Worm (Caenorhabditis elegans): ENCODE data around the gene C03A3.3.

Gene C03A3.3

DNA sequence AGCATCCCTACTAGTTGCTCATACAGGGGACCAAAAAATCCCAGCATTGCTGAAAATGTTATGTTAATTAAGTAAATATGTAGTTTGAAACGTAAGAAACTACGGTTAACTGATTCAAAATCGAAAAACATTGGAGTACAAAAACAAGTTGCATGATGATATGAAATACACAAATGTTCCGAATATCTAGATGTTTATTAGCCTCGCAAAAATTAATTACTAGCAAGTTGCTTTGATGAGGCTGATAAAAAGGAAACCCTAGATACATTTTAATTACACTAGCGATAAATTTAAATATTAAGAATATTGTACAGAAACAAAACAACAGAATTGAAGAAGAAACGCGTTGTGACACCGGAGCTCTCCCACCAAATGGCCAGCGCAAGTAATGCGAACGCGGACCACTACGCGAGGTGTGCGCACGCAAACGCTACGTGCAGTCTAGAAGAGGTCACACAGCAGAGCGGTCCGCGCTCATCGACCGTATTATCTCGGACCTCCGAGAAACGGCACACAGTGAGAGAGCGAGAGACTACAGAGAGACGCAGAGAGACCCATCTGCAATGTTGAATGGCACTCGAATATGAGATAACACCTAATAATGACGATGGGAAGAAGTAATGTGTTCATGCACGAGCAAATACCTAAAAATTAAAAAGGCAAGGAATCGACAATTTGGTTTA lies 28.0 kb upstream of the C03A3.3 start, which contains the start of gene inx-2:
inx-2 (minus strand) TSS at position 51 of the 683 bp plus-strand sequence.
- 0 out of 2 replicates have a peak, but pooled peaks have one; percentile 28 for TF ChIP-seq F37B4.10 (GFP tag; IDR thresholded peaks at IDR 0.05)
- no peak for TF ChIP-seq bed-2 (GFP tag; IDR thresholded peaks at IDR 0.05)
- TF ChIP-seq rec-8 (tag; optimal IDR thresholded peaks at IDR 0.05): no peak
- TF ChIP-seq Y53G8AR.9 (GFP tag; conservative IDR thresholded peaks at IDR 0.05): no peak
- TF ChIP-seq K11D2.4 (GFP tag; IDR thresholded peaks at IDR 0.05): 0 out of 2 replicates have a peak, but pooled peaks have one; percentile 15
- TF ChIP-seq lin-35 (GFP tag; optimal IDR thresholded peaks at IDR 0.05): no peak
- no peak for TF ChIP-seq ZK185.1 (tag; optimal IDR thresholded peaks at IDR 0.05; ENCODE audit: poor library complexity, severe bottlenecking)
- TF ChIP-seq hmg-1.2 (GFP tag; IDR thresholded peaks at IDR 0.05): peak; percentile 21; the same call in 1 of the 2 replicates
- TF ChIP-seq madf-3 (GFP tag; IDR thresholded peaks at IDR 0.05): 0 out of 2 replicates have a peak, but pooled peaks have one; percentile 24
- no peak for TF ChIP-seq nhr-27 (tag; optimal IDR thresholded peaks at IDR 0.05)
- TF ChIP-seq Y56A3A.18 (GFP tag; IDR thresholded peaks at IDR 0.05): no peak
- peak; percentile 58; the same call in 1 of the 2 replicates for TF ChIP-seq zfh-2 (GFP tag; conservative IDR thresholded peaks at IDR 0.05)
- no peak for TF ChIP-seq unc-130 (GFP tag; optimal IDR thresholded peaks at IDR 0.05)
- no peak for TF ChIP-seq hsf-1 (GFP tag; IDR thresholded peaks at IDR 0.05)
- no peak for TF ChIP-seq somi-1 (GFP tag; optimal IDR thresholded peaks at IDR 0.05)

DNA sequence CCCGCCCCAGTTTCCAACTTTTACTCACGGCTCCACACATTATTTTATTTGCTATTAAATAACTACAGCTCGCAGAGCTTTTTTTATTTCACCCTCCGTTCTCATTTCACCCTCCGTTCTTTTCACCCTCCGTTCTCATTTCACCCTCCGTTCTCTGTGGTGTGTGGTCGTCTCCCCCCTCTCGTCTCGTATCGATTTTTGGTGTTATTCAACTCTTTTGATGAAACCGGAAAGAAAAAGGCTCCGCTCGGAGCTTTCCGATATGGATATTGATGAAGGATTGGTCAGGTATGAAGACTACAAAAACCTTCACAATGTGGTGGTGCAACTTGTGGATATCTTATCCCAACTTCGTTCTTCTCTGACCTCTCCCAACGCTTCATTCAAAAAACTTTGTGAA lies 21.7 kb upstream of the C03A3.3 start:
- no peak for TF ChIP-seq hlh-26 (GFP tag; conservative IDR thresholded peaks at IDR 0.05)
- TF ChIP-seq unc-62 (GFP tag; optimal IDR thresholded peaks at IDR 0.05): no peak
- no peak for TF ChIP-seq madf-6 (GFP tag; IDR thresholded peaks at IDR 0.05)
- TF ChIP-seq hmg-1.2 (GFP tag; IDR thresholded peaks at IDR 0.05): no peak
- no peak for TF ChIP-seq hlh-12 (tag; optimal IDR thresholded peaks at IDR 0.05)
- TF ChIP-seq die-1 (tag; optimal IDR thresholded peaks at IDR 0.05): no peak
- no peak for TF ChIP-seq C06A6.2 (GFP tag; conservative IDR thresholded peaks at IDR 0.05)
- TF ChIP-seq tbp1 (GFP tag; optimal IDR thresholded peaks at IDR 0.05): no peak
- no peak for TF ChIP-seq hmg-20 (GFP tag; IDR thresholded peaks at IDR 0.05)

DNA sequence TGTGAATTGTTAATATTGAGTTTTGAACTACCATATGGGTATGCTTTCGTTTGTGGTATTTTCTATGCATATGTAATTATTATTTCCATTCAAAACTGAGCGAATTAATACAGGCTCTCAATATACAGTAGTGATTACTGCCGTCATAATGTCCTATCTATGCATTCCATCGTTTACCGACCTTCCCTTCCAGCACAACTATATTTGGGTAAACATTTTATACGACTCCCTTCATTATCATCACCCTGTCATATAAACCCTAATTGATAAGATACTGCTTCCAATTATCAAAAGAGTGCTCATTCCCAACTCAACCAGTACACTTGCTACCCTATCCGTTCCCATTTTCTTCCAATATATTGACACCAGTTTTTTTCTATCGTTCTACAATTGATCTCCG lies 21.1 kb upstream of the C03A3.3 start:
- TF ChIP-seq ekl-4 (GFP tag; IDR thresholded peaks at IDR 0.05) (no peak), C06A6.2 (GFP tag; conservative IDR thresholded peaks at IDR 0.05) (no peak), pbrm-1 (GFP tag; IDR thresholded peaks at IDR 0.05) (no peak)

DNA sequence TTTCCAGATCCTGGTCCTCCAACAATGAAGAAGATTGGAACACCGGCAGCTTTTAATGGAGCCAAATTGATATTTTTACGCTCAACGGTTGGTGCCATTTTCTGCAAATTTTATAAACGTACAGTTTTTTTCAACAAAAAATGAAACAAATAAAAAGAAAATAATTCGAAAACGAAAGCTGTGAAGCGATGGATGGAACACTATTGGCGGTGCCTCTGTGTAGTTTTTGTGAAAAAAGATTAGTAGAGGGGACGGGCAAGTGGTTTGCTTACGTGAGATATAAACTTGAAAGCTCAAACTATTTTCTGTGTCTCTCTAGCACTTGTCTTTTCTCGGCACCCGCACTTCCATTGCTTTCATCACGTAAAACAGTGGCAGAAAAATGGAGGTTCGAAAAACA lies 18.7 kb upstream of the C03A3.3 start, which contains the start of gene F38B2.4:
F38B2.4 (minus strand) TSS at position 101 of the 400 bp plus-strand sequence.
- TF ChIP-seq ztf-18 (tag; optimal IDR thresholded peaks at IDR 0.05): no peak
- TF ChIP-seq lsl-1 (GFP tag; optimal IDR thresholded peaks at IDR 0.05): no peak
- no peak for TF ChIP-seq lin-35 (GFP tag; optimal IDR thresholded peaks at IDR 0.05)
- TF ChIP-seq dox-1 (GFP tag; IDR thresholded peaks at IDR 0.05): no peak
- TF ChIP-seq C17E4.6 (GFP tag; IDR thresholded peaks at IDR 0.05): no peak
- TF ChIP-seq lin-54 (GFP tag; optimal IDR thresholded peaks at IDR 0.05): no peak
- no peak for TF ChIP-seq sdz-38 (tag; optimal IDR thresholded peaks at IDR 0.05)
- no peak for TF ChIP-seq madf-8 (GFP tag; conservative IDR thresholded peaks at IDR 0.05)
- no peak for TF ChIP-seq Y53G8AR.9 (GFP tag; conservative IDR thresholded peaks at IDR 0.05)
- TF ChIP-seq pha-4 (tag; optimal IDR thresholded peaks at IDR 0.05): no peak
